Worm (Caenorhabditis elegans): ENCODE measurements around the gene ZK1010.2.

DNA sequence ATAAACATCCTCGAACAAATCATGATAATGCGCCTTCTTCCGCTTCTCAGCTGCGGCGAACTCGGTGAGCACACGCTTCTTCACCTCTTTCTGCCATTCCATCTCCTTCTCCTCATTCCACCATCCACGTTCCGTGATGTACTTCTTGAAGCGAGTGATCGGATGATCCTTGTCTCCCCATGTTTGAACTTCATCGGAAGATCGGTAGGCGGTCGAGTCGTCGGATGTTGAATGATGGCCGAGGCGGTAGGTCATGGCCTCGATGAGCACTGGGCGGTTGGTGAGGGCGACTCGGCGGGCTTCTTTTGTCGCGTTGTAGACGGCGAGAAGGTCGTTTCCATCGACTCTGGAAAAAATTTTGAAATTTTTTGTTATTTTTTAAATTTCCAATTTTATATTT is 9.3 kb downstream of the ZK1010.2 start:
- TF ChIP-seq F44E2.7 (GFP tag; IDR thresholded peaks at IDR 0.05) (no peak), dpl-1 (GFP tag; optimal IDR thresholded peaks at IDR 0.05) (no peak), lsy-2 (tag; optimal IDR thresholded peaks at IDR 0.05) (no peak), ceh-82 (tag; optimal IDR thresholded peaks at IDR 0.05) (no peak), lim-7 (GFP tag; IDR thresholded peaks at IDR 0.05) (no peak), lin-39 (tag; optimal IDR thresholded peaks at IDR 0.05) (no peak)

All from whole organism, L4 larva.